Worm (Caenorhabditis elegans): ENCODE results near the gene C25F9.11.

ce11 chrV:19398396-19398795 lies 34.5 kb downstream of the C25F9.11 start:
- no peak for TF ChIP-seq pha-4 (tag; optimal IDR thresholded peaks at IDR 0.05)
- TF ChIP-seq unc-130 (GFP tag; optimal IDR thresholded peaks at IDR 0.05), result no peak
- TF ChIP-seq K12H6.12 (tag; optimal IDR thresholded peaks at IDR 0.05), result no peak
- no peak for TF ChIP-seq aptf-3 (GFP tag; IDR thresholded peaks at IDR 0.05)
- TF ChIP-seq ztf-22 (GFP tag; optimal IDR thresholded peaks at IDR 0.05), result no peak
- no peak for TF ChIP-seq B0035.1 (tag; optimal IDR thresholded peaks at IDR 0.05)
- no peak for TF ChIP-seq nhr-179 (tag; optimal IDR thresholded peaks at IDR 0.05)
- TF ChIP-seq ekl-4 (GFP tag; IDR thresholded peaks at IDR 0.05), result no peak
- TF ChIP-seq F33H1.4 (GFP tag; IDR thresholded peaks at IDR 0.05), result no peak
- no peak for TF ChIP-seq nfyb-1 (GFP tag; IDR thresholded peaks at IDR 0.05)
- TF ChIP-seq gei-17 (GFP tag; optimal IDR thresholded peaks at IDR 0.05), result no peak
- TF ChIP-seq ceh-40 (GFP tag; IDR thresholded peaks at IDR 0.05), result no peak
- TF ChIP-seq F10E7.11 (tag; optimal IDR thresholded peaks at IDR 0.05), result no peak
